Worm (Caenorhabditis elegans) whole organism, late embryonic: Measurements from ENCODE around the gene arrd-17.

Experiments
- C38D4.7 ChIP-seq: fragments of 200-800 bp; sonication (Bioruptor generic); optimal IDR thresholded peaks from 2 replicates; lab custom pipeline; 2018; ENCODE audit warnings: mild to moderate bottlenecking, missing genetic modification characterization, moderate library complexity, missing compliant biosample characterization
- K02D7.2 ChIP-seq: sonication (generic microtip); optimal IDR thresholded peaks from 2 replicates; lab custom pipeline; 2017; ENCODE audit warnings: mild to moderate bottlenecking, missing genetic modification characterization, missing compliant biosample characterization
- K09A11.1 ChIP-seq: sonication (generic microtip); optimal IDR thresholded peaks from 2 replicates; lab custom pipeline; 2017; ENCODE audit warnings: antibody characterized with exemption, mild to moderate bottlenecking, missing genetic modification characterization, missing compliant biosample characterization; ENCODE audit not compliant: insufficient read depth
- ceh-18 ChIP-seq: sonication (generic microtip); optimal IDR thresholded peaks from 2 replicates; lab custom pipeline; 2016; ENCODE audit warnings: missing genetic modification characterization, missing compliant biosample characterization
- ceh-30 ChIP-seq: fragments of 150-350 bp; optimal IDR thresholded peaks from 2 replicates; lab custom pipeline; 2014; ENCODE audit warnings: missing biosample characterization, missing genetic modification characterization
- ceh-31 ChIP-seq: sonication (generic microtip); optimal IDR thresholded peaks from 2 replicates; lab custom pipeline; 2016; ENCODE audit warnings: missing genetic modification characterization, missing compliant biosample characterization
- ceh-6 ChIP-seq: fragments of 200-800 bp; sonication (Bioruptor generic); optimal IDR thresholded peaks from 2 replicates; lab custom pipeline; 2018; ENCODE audit warnings: mild to moderate bottlenecking, missing genetic modification characterization, missing compliant biosample characterization
- ceh-9 ChIP-seq: sonication (generic microtip); optimal IDR thresholded peaks from 2 replicates; lab custom pipeline; 2016; ENCODE audit warnings: mild to moderate bottlenecking, missing genetic modification characterization, inconsistent platforms, missing compliant biosample characterization
- che-1 ChIP-seq: sonication (generic microtip); optimal IDR thresholded peaks from 2 replicates; lab custom pipeline; 2016; ENCODE audit warnings: mild to moderate bottlenecking, missing genetic modification characterization, missing compliant biosample characterization
- elt-2 ChIP-seq: sonication (generic microtip); optimal IDR thresholded peaks from 2 replicates; lab custom pipeline; 2016; ENCODE audit warnings: missing genetic modification reagents, missing genetic modification characterization, missing compliant biosample characterization
- elt-4 ChIP-seq: sonication (generic microtip); optimal IDR thresholded peaks from 2 replicates; lab custom pipeline; 2016; ENCODE audit warnings: missing genetic modification characterization, missing compliant biosample characterization
- gmeb-2 ChIP-seq: sonication (generic microtip); optimal IDR thresholded peaks from 2 replicates; lab custom pipeline; 2016; ENCODE audit warnings: missing genetic modification characterization, inconsistent platforms, missing compliant biosample characterization
- hlh-13 ChIP-seq: fragments of 200-800 bp; sonication (Bioruptor generic); optimal IDR thresholded peaks from 2 replicates; lab custom pipeline; 2018; ENCODE audit warnings: mild to moderate bottlenecking, missing genetic modification characterization, missing compliant biosample characterization
- hlh-30 ChIP-seq: sonication (generic microtip); optimal IDR thresholded peaks from 2 replicates; lab custom pipeline; 2017; ENCODE audit warnings: antibody characterized with exemption, missing genetic modification characterization, missing compliant biosample characterization; ENCODE audit not compliant: insufficient read depth
- hlh-6 ChIP-seq: sonication (generic microtip); optimal IDR thresholded peaks from 2 replicates; lab custom pipeline; 2016; ENCODE audit warnings: missing genotype, missing genetic modification characterization, missing compliant biosample characterization
- hlh-8 ChIP-seq: sonication (generic microtip); optimal IDR thresholded peaks from 2 replicates; lab custom pipeline; 2016; ENCODE audit warnings: missing genotype, missing genetic modification characterization, missing compliant biosample characterization
- lim-6 ChIP-seq: sonication (generic microtip); optimal IDR thresholded peaks from 2 replicates; lab custom pipeline; 2016; ENCODE audit warnings: missing genetic modification characterization, missing compliant biosample characterization
- madf-2 ChIP-seq: sonication (generic microtip); optimal IDR thresholded peaks from 2 replicates; lab custom pipeline; 2017; ENCODE audit warnings: missing genetic modification characterization, missing compliant biosample characterization
- mec-3 ChIP-seq: sonication (generic microtip); optimal IDR thresholded peaks from 2 replicates; lab custom pipeline; 2016; ENCODE audit warnings: borderline replicate concordance, missing genetic modification characterization, missing compliant biosample characterization
- nfya-1 ChIP-seq: sonication (generic microtip); optimal IDR thresholded peaks from 2 replicates; lab custom pipeline; 2017; ENCODE audit warnings: missing genetic modification characterization, mild to moderate bottlenecking, missing compliant biosample characterization, antibody characterized with exemption, moderate library complexity
- nhr-232 ChIP-seq: sonication (generic microtip); optimal IDR thresholded peaks from 2 replicates; lab custom pipeline; 2016; ENCODE audit warnings: missing genetic modification characterization, missing compliant biosample characterization
- pha-2 ChIP-seq: sonication (generic microtip); optimal IDR thresholded peaks from 2 replicates; lab custom pipeline; 2017; ENCODE audit warnings: mild to moderate bottlenecking, missing genetic modification characterization, missing compliant biosample characterization
- pros-1 ChIP-seq: fragments of 150-350 bp; optimal IDR thresholded peaks from 2 replicates; lab custom pipeline; 2014; ENCODE audit warnings: missing biosample characterization, missing genetic modification reagents, missing genetic modification characterization
- rnt-1 ChIP-seq: sonication (generic microtip); optimal IDR thresholded peaks from 2 replicates; lab custom pipeline; 2016; ENCODE audit warnings: missing genetic modification characterization, missing compliant biosample characterization
- sdc-2 ChIP-seq: sonication (generic microtip); optimal IDR thresholded peaks from 2 replicates; lab custom pipeline; 2016; ENCODE audit warnings: missing genotype, missing genetic modification characterization, missing compliant biosample characterization
- sox-2 ChIP-seq: fragments of 200-800 bp; sonication (Bioruptor generic); IDR thresholded peaks from 2 replicates; pipeline ENCODE4 v1.3.6; 2022; ENCODE audit warnings: missing genetic modification reagents, missing genetic modification characterization, missing compliant biosample characterization
- tbx-7 ChIP-seq: sonication (generic microtip); optimal IDR thresholded peaks from 2 replicates; lab custom pipeline; 2016; ENCODE audit warnings: missing genotype, missing genetic modification characterization, missing compliant biosample characterization
- unc-3 ChIP-seq, 2 experiments: fragments of 200-800 bp in 1 of 2; sonication (Bioruptor generic) in 1 of 2; sonication (generic microtip) in 1 of 2; conservative IDR thresholded peaks in 1 of 2; optimal IDR thresholded peaks in 1 of 2; 2 replicates each; pipeline versions ENCODE4 v1.3.6 to Lab custom; 2016 to 2022; ENCODE audit warnings: missing compliant biosample characterization in 2 of 2, missing genetic modification characterization in 2 of 2, missing genetic modification reagents in 1 of 2
- unc-42 ChIP-seq: sonication (generic microtip); optimal IDR thresholded peaks from 2 replicates; lab custom pipeline; 2016; ENCODE audit warnings: missing genotype, missing genetic modification characterization, missing compliant biosample characterization
- unc-55 ChIP-seq: sonication (generic microtip); optimal IDR thresholded peaks from 2 replicates; lab custom pipeline; 2017; ENCODE audit warnings: missing biosample characterization, missing genetic modification reagents, missing genetic modification characterization
- zip-5 ChIP-seq: sonication (generic microtip); optimal IDR thresholded peaks from 2 replicates; lab custom pipeline; 2016; ENCODE audit warnings: missing genetic modification characterization, missing compliant biosample characterization
- ztf-16 ChIP-seq: sonication (generic microtip); optimal IDR thresholded peaks from 2 replicates; lab custom pipeline; 2017; ENCODE audit warnings: missing genetic modification characterization, missing compliant biosample characterization

Gene arrd-17

ce11 chrIII:13640869-13641268, 10.3 kb upstream of the arrd-17 start:
- no peak for TF ChIP-seq K02D7.2
- no peak for TF ChIP-seq ztf-16 (tag; lab: Kevin White, UChicago)
- no peak for TF ChIP-seq sox-2 (GFP tag; lab: Robert Waterston, UW)
- TF ChIP-seq mec-3 (tag; lab: Kevin White, UChicago) = no peak
- TF ChIP-seq lim-6 (tag; lab: Kevin White, UChicago) = no peak
- TF ChIP-seq hlh-8 (tag; lab: Kevin White, UChicago) = no peak

- TF ChIP-seq C38D4.7 (GFP tag; lab: Kevin White, UChicago) = no peak
- no peak for TF ChIP-seq elt-4 (tag; lab: Kevin White, UChicago)
- no peak for TF ChIP-seq sox-2 (GFP tag; lab: Robert Waterston, UW)
- no peak for TF ChIP-seq zip-5
- no peak for TF ChIP-seq hlh-13 (GFP tag; lab: Kevin White, UChicago)
- no peak for TF ChIP-seq elt-2 (tag; lab: Kevin White, UChicago)
- no peak for TF ChIP-seq unc-42 (tag; lab: Kevin White, UChicago)
- TF ChIP-seq K09A11.1 (tag; lab: Kevin White, UChicago) = no peak
- no peak for TF ChIP-seq tbx-7
- no peak for TF ChIP-seq ceh-30 (tag; lab: Kevin White, UChicago)
- TF ChIP-seq hlh-6 (tag; lab: Kevin White, UChicago) = no peak
- TF ChIP-seq madf-2 = no peak
- TF ChIP-seq sdc-2 (tag; lab: Kevin White, UChicago) = no peak
- TF ChIP-seq ceh-31 (tag; lab: Kevin White, UChicago) = no peak
- TF ChIP-seq nfya-1 (tag; lab: Kevin White, UChicago) = no peak
- TF ChIP-seq pha-2 (tag; lab: Kevin White, UChicago) = no peak
- TF ChIP-seq gmeb-2 (tag; lab: Kevin White, UChicago) = no peak
- TF ChIP-seq pros-1 (tag; lab: Kevin White, UChicago) = no peak
- TF ChIP-seq unc-3 (GFP tag; conservative IDR thresholded peaks at IDR 0.05; lab: Robert Waterston, UW) = no peak
- no peak for TF ChIP-seq unc-3 (tag; optimal IDR thresholded peaks at IDR 0.05; lab: Kevin White, UChicago)
- TF ChIP-seq, all 69 proteins: peak for 0
Measured at ce11 chrIII:13640003-13640499, 9.4 kb upstream of the arrd-17 start.

- TF ChIP-seq unc-42 (tag; lab: Kevin White, UChicago) (peak; percentile 92), ceh-6 (no peak)
Measured at ce11 chrIII:13637681-13638080, 7.1 kb upstream of the arrd-17 start.

ce11 chrIII:13635730-13636360, 5.2 kb upstream of the arrd-17 start:
- TF ChIP-seq rnt-1 (tag; lab: Kevin White, UChicago) (peak; percentile 42), hlh-30 (tag; lab: Kevin White, UChicago) (no peak), unc-42 (tag; lab: Kevin White, UChicago) (peak; percentile 63), ceh-9 (tag; lab: Kevin White, UChicago) (no peak), gmeb-2 (tag; lab: Kevin White, UChicago) (no peak), unc-55 (GFP tag; lab: Kevin White, UChicago) (peak; percentile 94), ceh-18 (tag; lab: Kevin White, UChicago) (peak; percentile 35), ceh-30 (tag; lab: Kevin White, UChicago) (no peak)
- TF ChIP-seq, all 69 proteins: peak for 4

ce11 chrIII:13635235-13635634, 4.6 kb upstream of the arrd-17 start:
- TF ChIP-seq unc-55 (GFP tag; lab: Kevin White, UChicago) = peak; percentile 46
- TF ChIP-seq che-1 (tag; lab: Kevin White, UChicago) = no peak
- TF ChIP-seq nhr-232 (tag; lab: Kevin White, UChicago) = no peak
